Fruit fly (Drosophila melanogaster) whole organism, wandering third instar larva: Measurements from ENCODE around the gene mTor.

Experiments used
- Abd-B ChIP-seq: fragments of >200 bp; optimal IDR thresholded peaks from 2 replicates; lab custom pipeline; 2017; ENCODE audit warnings: missing biosample characterization, missing genetic modification characterization
- fru ChIP-seq: fragments of 200-800 bp; sonication (Bioruptor generic); optimal IDR thresholded peaks from 3 replicates; lab custom pipeline; 2016; ENCODE audit warnings: missing biosample characterization, mild to moderate bottlenecking, missing genetic modification characterization
- usp ChIP-seq: fragments of >200 bp; optimal IDR thresholded peaks from 2 replicates; lab custom pipeline; 2017; ENCODE audit warnings: missing biosample characterization, missing genetic modification characterization

- no peak for TF ChIP-seq fru
- no peak for TF ChIP-seq usp
- no peak for TF ChIP-seq Abd-B
Observed at dm6 chr2L:13035687-13036185, 31.5 kb downstream of the mTor start.
